Worm (Caenorhabditis elegans) whole organism, young adult: ENCODE results near the gene F15H10.10.

Experiments used
- die-1 ChIP-seq: sonication (generic microtip); optimal IDR thresholded peaks from 2 replicates; lab custom pipeline; 2016; ENCODE audit warnings: missing genotype, mild to moderate bottlenecking, missing genetic modification characterization, missing compliant biosample characterization
- pha-4 ChIP-seq: fragments of 150-350 bp; sonication (generic microtip); optimal IDR thresholded peaks from 2 replicates; lab custom pipeline; 2014; ENCODE audit warnings: missing biosample characterization, missing genetic modification reagents, missing genetic modification characterization
- sdz-38 ChIP-seq: sonication (generic microtip); optimal IDR thresholded peaks from 2 replicates; lab custom pipeline; 2016; ENCODE audit warnings: missing genotype, missing genetic modification characterization, missing compliant biosample characterization
- unc-62 ChIP-seq: fragments of 150-350 bp; optimal IDR thresholded peaks from 2 replicates; lab custom pipeline; 2014; ENCODE audit warnings: missing biosample characterization, missing genetic modification reagents, missing genetic modification characterization
- ztf-25 ChIP-seq: fragments of 200-800 bp; sonication (Bioruptor generic); IDR thresholded peaks from 2 replicates; pipeline ENCODE4 v1.3.6; 2022; ENCODE audit warnings: missing genetic modification reagents, missing genetic modification characterization, missing compliant biosample characterization

DNA sequence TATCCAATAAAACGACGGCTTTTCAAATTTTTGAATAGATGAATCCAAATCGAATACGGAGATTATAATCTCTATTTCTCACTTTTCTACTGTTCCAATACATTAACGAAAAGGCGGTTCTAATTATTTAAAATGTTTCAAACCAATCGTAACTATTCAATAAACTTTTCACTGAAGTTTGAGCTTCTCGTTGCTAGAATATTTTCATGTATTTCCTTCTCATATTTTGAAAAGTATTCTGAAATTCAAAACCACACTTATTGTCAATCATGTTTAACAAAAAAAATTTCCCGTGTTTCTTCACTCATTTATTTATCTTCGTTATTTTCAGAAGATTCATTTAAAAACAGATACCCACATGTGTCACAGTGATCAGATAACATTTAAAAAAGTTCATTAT, 14.0 kb downstream of the F15H10.10 start, which contains the start of gene F15H10.8:
- no peak for TF ChIP-seq pha-4
- TF ChIP-seq unc-62, result no peak
- TF ChIP-seq die-1, result no peak
- no peak for TF ChIP-seq ztf-25 (GFP tag; lab: Robert Waterston, UW)
- TF ChIP-seq sdz-38 (tag; lab: Kevin White, UChicago), result no peak
